Fruit fly (Drosophila melanogaster): ENCODE results near the gene eIF3e.

The eIF3e gene

dm6 chr3L:16748343-16748742, 38.4 kb downstream of the eIF3e start (continued):
- no peak for TF ChIP-seq Doc3 (GFP tag; IDR thresholded peaks at IDR 0.05; ENCODE audit: partially characterized antibody)
- no peak for TF ChIP-seq Xrp1 (GFP tag; IDR thresholded peaks at IDR 0.05)
- no peak for TF ChIP-seq grau (tag; optimal IDR thresholded peaks at IDR 0.05)
- TF ChIP-seq sob (GFP tag; IDR thresholded peaks at IDR 0.05): no peak
- no peak for TF ChIP-seq Gsc (GFP tag; IDR thresholded peaks at IDR 0.05)
- TF ChIP-seq CG4820 (GFP tag; optimal IDR thresholded peaks at IDR 0.05): no peak
- TF ChIP-seq NC2α (GFP tag; optimal IDR thresholded peaks at IDR 0.05): no peak
- TF ChIP-seq Dfd (GFP tag; optimal IDR thresholded peaks at IDR 0.05): no peak
- no peak for TF ChIP-seq Sox102F (GFP tag; optimal IDR thresholded peaks at IDR 0.05)
- no peak for TF ChIP-seq CG6272 (GFP tag; IDR thresholded peaks at IDR 0.05)
- TF ChIP-seq CG1233 (GFP tag; optimal IDR thresholded peaks at IDR 0.05): no peak
- TF ChIP-seq peb (GFP tag; IDR thresholded peaks at IDR 0.05): no peak
- TF ChIP-seq CG10959 (GFP tag; IDR thresholded peaks at IDR 0.05): no peak
- no peak for TF ChIP-seq Xbp1 (GFP tag; optimal IDR thresholded peaks at IDR 0.05)
- no peak for TF ChIP-seq pros (GFP tag; optimal IDR thresholded peaks at IDR 0.05)
- TF ChIP-seq ro (GFP tag; IDR thresholded peaks at IDR 0.05): no peak
- TF ChIP-seq wor (GFP tag; IDR thresholded peaks at IDR 0.05): no peak
- TF ChIP-seq CG13123 (GFP tag; optimal IDR thresholded peaks at IDR 0.05): no peak
- peak; percentile 9 for TF ChIP-seq dmrt11E (tag; optimal IDR thresholded peaks at IDR 0.05)
- TF ChIP-seq HLH3B (GFP tag; IDR thresholded peaks at IDR 0.05): no peak
- TF ChIP-seq Sry-δ (GFP tag; optimal IDR thresholded peaks at IDR 0.05): no peak
- no peak for TF ChIP-seq Drgx (GFP tag; IDR thresholded peaks at IDR 0.05)
- TF ChIP-seq Hr51 (GFP tag; optimal IDR thresholded peaks at IDR 0.05): no peak
- no peak for TF ChIP-seq Deaf1 (tag; optimal IDR thresholded peaks at IDR 0.05)
- TF ChIP-seq CG14860 (GFP tag; IDR thresholded peaks at IDR 0.05; ENCODE audit: partially characterized antibody): no peak
- TF ChIP-seq ssp (GFP tag; IDR thresholded peaks at IDR 0.05): no peak
- TF ChIP-seq hb (GFP tag; IDR thresholded peaks at IDR 0.05; ENCODE audit: partially characterized antibody): no peak
- TF ChIP-seq da (GFP tag; optimal IDR thresholded peaks at IDR 0.05): no peak

- TF ChIP-seq CG14667 (GFP tag; IDR thresholded peaks at IDR 0.05) (no peak), CG17829 (tag; optimal IDR thresholded peaks at IDR 0.05) (peak; percentile 13), trem (tag; optimal IDR thresholded peaks at IDR 0.05) (peak; percentile 47), CG7556 (GFP tag; optimal IDR thresholded peaks at IDR 0.05) (peak; percentile 2), CG8924 (tag; optimal IDR thresholded peaks at IDR 0.05) (peak; percentile 37), CG10267 (tag; optimal IDR thresholded peaks at IDR 0.05) (peak; percentile 59), CG15601 (tag; optimal IDR thresholded peaks at IDR 0.05) (peak; percentile 2), CG8359 (GFP tag; optimal IDR thresholded peaks at IDR 0.05; ENCODE audit: borderline replicate concordance) (no peak), CG14710 (tag; optimal IDR thresholded peaks at IDR 0.05) (peak; percentile 9), Myb (GFP tag; optimal IDR thresholded peaks at IDR 0.05) (no peak), D19A (tag; optimal IDR thresholded peaks at IDR 0.05) (peak; percentile 6), BEAF-32 (GFP tag; optimal IDR thresholded peaks at IDR 0.05) (no peak), CG10979 (tag; optimal IDR thresholded peaks at IDR 0.05) (peak; percentile 60), onecut (GFP tag; IDR thresholded peaks at IDR 0.05) (peak; percentile 95), trh (GFP tag; optimal IDR thresholded peaks at IDR 0.05) (no peak), sisA (GFP tag; IDR thresholded peaks at IDR 0.05) (no peak), slp2 (GFP tag; optimal IDR thresholded peaks at IDR 0.05) (no peak), ATbp (GFP tag; optimal IDR thresholded peaks at IDR 0.05) (peak; percentile 17), gem (tag; optimal IDR thresholded peaks at IDR 0.05) (peak; percentile 29), CG31441 (GFP tag; IDR thresholded peaks at IDR 0.05) (0 out of 2 replicates have a peak, but pooled peaks have one; percentile 17), CG11504 (tag; optimal IDR thresholded peaks at IDR 0.05) (peak; percentile 57), pros (GFP tag; optimal IDR thresholded peaks at IDR 0.05) (peak; percentile 59), bsh (GFP tag; optimal IDR thresholded peaks at IDR 0.05) (peak in 1 of 2 experiments; percentile 10)
Measured at dm6 chr3L:16746586-16747383, 40.0 kb downstream of the eIF3e start.
